Worm (Caenorhabditis elegans) whole organism, L4 larva: ENCODE data around the gene F56C9.10.

Experiments used
- T26A8.4 ChIP-seq: fragments of 200-800 bp; sonication (Bioruptor generic); IDR thresholded peaks from 2 replicates; pipeline ENCODE4 v1.3.6; 2022; ENCODE audit warnings: missing genetic modification characterization, missing compliant biosample characterization
- Y5F2A.4 ChIP-seq: fragments of 200-800 bp; sonication (Bioruptor generic); optimal IDR thresholded peaks from 2 replicates; lab custom pipeline; 2018; ENCODE audit warnings: mild to moderate bottlenecking, missing genetic modification characterization, missing compliant biosample characterization
- Y75B8A.6 ChIP-seq: fragments of 200-800 bp; sonication (Bioruptor generic); IDR thresholded peaks from 2 replicates; pipeline ENCODE4 v1.3.6; 2022; ENCODE audit warnings: missing genetic modification reagents, missing genetic modification characterization, missing compliant biosample characterization
- aha-1 ChIP-seq: fragments of 150-350 bp; peaks from one replicate; lab custom pipeline; 2014; ENCODE audit warnings: missing biosample characterization, missing genetic modification characterization
- ceh-28 ChIP-seq: fragments of 150-350 bp; optimal IDR thresholded peaks from 2 replicates; lab custom pipeline; 2014; ENCODE audit warnings: missing biosample characterization, missing genetic modification reagents, missing genetic modification characterization
- ceh-32 ChIP-seq: sonication (generic microtip); optimal IDR thresholded peaks from 2 replicates; lab custom pipeline; 2016; ENCODE audit warnings: mild to moderate bottlenecking, missing genetic modification characterization, missing compliant biosample characterization; ENCODE audit not compliant: poor library complexity
- ceh-82 ChIP-seq: sonication (generic microtip); optimal IDR thresholded peaks from 2 replicates; lab custom pipeline; 2017; ENCODE audit warnings: missing biosample characterization, missing genetic modification characterization
- ces-1 ChIP-seq: fragments of 150-350 bp; sonication (generic microtip); optimal IDR thresholded peaks from 4 replicates; lab custom pipeline; 2014; ENCODE audit warnings: missing biosample characterization, missing genetic modification reagents, missing genetic modification characterization
- daf-16 ChIP-seq, 3 experiments: sonication (generic microtip); optimal IDR thresholded peaks; 2 replicates each; lab custom pipeline; 2016 to 2017; ENCODE audit warnings: missing genetic modification characterization in 3 of 3, missing genetic modification reagents in 3 of 3, mild to moderate bottlenecking in 2 of 3, missing compliant biosample characterization in 2 of 3, missing biosample characterization in 1 of 3, moderate library complexity in 1 of 3
- dmd-6 ChIP-seq: fragments of 200-800 bp; sonication (Bioruptor generic); IDR thresholded peaks from 2 replicates; pipeline ENCODE4 v1.3.6; 2022; ENCODE audit warnings: missing genetic modification reagents, missing genetic modification characterization, missing compliant biosample characterization
- dpl-1 ChIP-seq: fragments of 150-350 bp; optimal IDR thresholded peaks from 2 replicates; lab custom pipeline; 2014; ENCODE audit warnings: missing biosample characterization, missing genetic modification reagents, missing genetic modification characterization
- duxl-1 ChIP-seq: sonication (generic microtip); optimal IDR thresholded peaks from 2 replicates; lab custom pipeline; 2016; ENCODE audit warnings: mild to moderate bottlenecking, missing genetic modification characterization, moderate library complexity, missing compliant biosample characterization; ENCODE audit not compliant: poor library complexity
- dve-1 ChIP-seq: sonication (generic microtip); optimal IDR thresholded peaks from 2 replicates; lab custom pipeline; 2017; ENCODE audit warnings: antibody characterized with exemption, mild to moderate bottlenecking, missing genetic modification characterization, missing compliant biosample characterization; ENCODE audit not compliant: insufficient read depth
- fkh-10 ChIP-seq: fragments of 150-350 bp; optimal IDR thresholded peaks from 2 replicates; lab custom pipeline; 2014; ENCODE audit warnings: missing biosample characterization, missing genetic modification reagents, missing genetic modification characterization
- hlh-11 ChIP-seq: fragments of 200-800 bp; sonication (Bioruptor generic); optimal IDR thresholded peaks from 2 replicates; lab custom pipeline; 2018; ENCODE audit warnings: mild to moderate bottlenecking, missing genetic modification characterization, missing compliant biosample characterization
- hlh-30 ChIP-seq: sonication (generic microtip); optimal IDR thresholded peaks from 2 replicates; lab custom pipeline; 2017; ENCODE audit warnings: antibody characterized with exemption, mild to moderate bottlenecking, missing genetic modification characterization, missing compliant biosample characterization; ENCODE audit not compliant: insufficient read depth
- hmg-1.1 ChIP-seq: fragments of 200-800 bp; sonication (Bioruptor generic); IDR thresholded peaks from 2 replicates; pipeline ENCODE4 v1.3.6; 2022; ENCODE audit warnings: missing genetic modification reagents, missing genetic modification characterization, missing compliant biosample characterization
- lim-7 ChIP-seq: fragments of 200-800 bp; sonication (Bioruptor generic); IDR thresholded peaks from 2 replicates; pipeline ENCODE4 v1.3.6; 2022; ENCODE audit warnings: missing genetic modification characterization, missing compliant biosample characterization
- lin-38 ChIP-seq: fragments of 200-800 bp; sonication (Bioruptor generic); IDR thresholded peaks from 2 replicates; pipeline ENCODE4 v1.3.6; 2022; ENCODE audit warnings: missing genetic modification reagents, missing genetic modification characterization, missing compliant biosample characterization
- lsy-2 ChIP-seq, 2 experiments: fragments of 150-350 bp in 1 of 2; sonication (generic microtip) in 1 of 2; optimal IDR thresholded peaks; 2 replicates each; lab custom pipeline; 2014 to 2017; ENCODE audit warnings: missing biosample characterization in 2 of 2, missing genetic modification characterization in 2 of 2
- mdt-29 ChIP-seq: fragments of 200-800 bp; sonication (Bioruptor generic); IDR thresholded peaks from 2 replicates; pipeline ENCODE4 v1.3.6; 2022; ENCODE audit warnings: missing genetic modification reagents, missing genetic modification characterization, missing compliant biosample characterization
- mes-2 ChIP-seq: sonication (generic microtip); optimal IDR thresholded peaks from 2 replicates; lab custom pipeline; 2016; ENCODE audit warnings: missing genotype, mild to moderate bottlenecking, missing genetic modification characterization, missing compliant biosample characterization; ENCODE audit not compliant: poor library complexity, severe bottlenecking
- nhr-28 ChIP-seq: fragments of 150-350 bp; optimal IDR thresholded peaks from 2 replicates; lab custom pipeline; 2014; ENCODE audit warnings: missing biosample characterization, missing genetic modification characterization
- nhr-6 ChIP-seq: fragments of 150-350 bp; optimal IDR thresholded peaks from 2 replicates; lab custom pipeline; 2014; ENCODE audit warnings: missing biosample characterization, missing genetic modification characterization
- pha-4 ChIP-seq, 2 experiments: fragments of 150-350 bp in 1 of 2; fragments of 200-800 bp in 1 of 2; sonication (Bioruptor generic) in 1 of 2; IDR thresholded peaks in 1 of 2; optimal IDR thresholded peaks in 1 of 2; 2 replicates each; pipeline versions ENCODE4 v1.3.6 to Lab custom; 2014 to 2022; ENCODE audit warnings: missing genetic modification characterization in 2 of 2, missing genetic modification reagents in 2 of 2, missing biosample characterization in 1 of 2, missing compliant biosample characterization in 1 of 2
- php-3 ChIP-seq: fragments of 200-800 bp; sonication (Bioruptor generic); IDR thresholded peaks from 2 replicates; pipeline ENCODE4 v1.3.6; 2022; ENCODE audit warnings: missing genetic modification reagents, missing genetic modification characterization, missing compliant biosample characterization
- pqm-1 ChIP-seq: sonication (generic microtip); optimal IDR thresholded peaks from 2 replicates; lab custom pipeline; 2017; ENCODE audit warnings: missing biosample characterization, missing genetic modification characterization
- rbr-2 ChIP-seq: sonication (generic microtip); optimal IDR thresholded peaks from 2 replicates; lab custom pipeline; 2016; ENCODE audit warnings: missing genotype, missing genetic modification characterization, missing compliant biosample characterization
- saeg-2 ChIP-seq: fragments of 200-800 bp; sonication (Bioruptor generic); IDR thresholded peaks from 2 replicates; pipeline ENCODE4 v1.3.6; 2022; ENCODE audit warnings: missing genetic modification reagents, missing genetic modification characterization, missing compliant biosample characterization
- sdz-12 ChIP-seq: fragments of 200-800 bp; sonication (Bioruptor generic); optimal IDR thresholded peaks from 2 replicates; lab custom pipeline; 2018; ENCODE audit warnings: mild to moderate bottlenecking, missing genetic modification characterization, missing compliant biosample characterization
- unc-62 ChIP-seq, 3 experiments: fragments of 150-350 bp in 1 of 3; sonication (generic microtip); optimal IDR thresholded peaks in 2 of 3; peaks in 1 of 3; 1 replicate in 1 of 3; 2 replicates in 2 of 3; lab custom pipeline; 2014 to 2017; ENCODE audit warnings: missing biosample characterization in 3 of 3, missing genetic modification characterization in 3 of 3, missing genetic modification reagents in 3 of 3, missing genotype in 1 of 3
- zag-1 ChIP-seq: fragments of 150-350 bp; optimal IDR thresholded peaks from 2 replicates; lab custom pipeline; 2014; ENCODE audit warnings: missing biosample characterization, missing genetic modification characterization
- ztf-11 ChIP-seq: fragments of 150-350 bp; optimal IDR thresholded peaks from 2 replicates; lab custom pipeline; 2014; ENCODE audit warnings: missing biosample characterization, missing genetic modification characterization

The F56C9.10 gene

DNA sequence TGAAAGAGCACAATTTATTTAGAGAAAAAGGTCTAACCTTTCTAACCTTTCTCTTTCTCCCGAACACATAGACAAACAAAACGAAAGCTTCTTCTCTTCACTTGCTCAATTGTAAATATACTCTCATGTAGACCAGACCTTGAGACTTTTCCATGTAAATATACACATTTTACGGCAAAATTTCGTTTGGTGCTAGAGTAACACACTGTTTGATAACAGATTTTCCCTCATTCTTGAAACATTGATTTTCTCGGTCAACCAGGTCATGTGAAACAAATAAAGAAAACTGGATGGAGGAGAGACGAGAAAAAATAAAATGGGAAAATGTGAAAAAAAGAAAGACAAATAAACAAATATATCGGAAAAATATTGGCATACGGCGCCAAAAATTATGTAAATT lies 13.1 kb downstream of the F56C9.10 start (continued):
- TF ChIP-seq ceh-82 (no peak), aha-1 (tag; lab: Kevin White, UChicago) (peak; percentile 57), dve-1 (peak; percentile 58)

DNA sequence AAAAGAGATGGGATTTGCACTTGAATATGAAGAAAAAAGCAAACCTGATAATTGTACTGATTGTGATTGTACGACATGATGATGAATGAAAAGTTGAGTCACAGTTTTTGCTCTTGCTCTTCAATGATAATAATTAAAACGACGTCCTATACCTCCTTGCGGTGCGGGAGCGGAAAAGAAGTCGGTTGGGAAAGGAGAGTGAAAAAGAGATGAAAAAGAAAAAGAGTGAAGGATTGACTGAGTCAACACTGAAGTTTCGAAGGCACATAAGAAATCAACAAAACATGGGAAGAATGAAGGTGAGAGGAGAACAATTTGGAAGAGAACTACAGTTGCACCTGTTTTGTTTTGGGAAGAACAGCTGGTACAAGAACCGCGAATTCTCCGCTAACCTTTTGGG lies 15.7 kb downstream of the F56C9.10 start, which contains the start of gene F56C9.8:
TSS of gene F56C9.8 (minus strand) at position 120 of the 400 bp plus-strand sequence.
- TF ChIP-seq pqm-1 (tag; lab: Kevin White, UChicago) = peak; percentile 26
- no peak for TF ChIP-seq mes-2 (tag; lab: Kevin White, UChicago)
- TF ChIP-seq ceh-28 (tag; lab: Kevin White, UChicago) = no peak
- no peak for TF ChIP-seq daf-16 (GFP tag; optimal IDR thresholded peaks at IDR 0.05; lab: Kevin White, UChicago)
- TF ChIP-seq daf-16 (tag; optimal IDR thresholded peaks at IDR 0.05; lab: Kevin White, UChicago) = peak; percentile 56
- TF ChIP-seq hlh-11 (tag; lab: Kevin White, UChicago) = peak; percentile 8

DNA sequence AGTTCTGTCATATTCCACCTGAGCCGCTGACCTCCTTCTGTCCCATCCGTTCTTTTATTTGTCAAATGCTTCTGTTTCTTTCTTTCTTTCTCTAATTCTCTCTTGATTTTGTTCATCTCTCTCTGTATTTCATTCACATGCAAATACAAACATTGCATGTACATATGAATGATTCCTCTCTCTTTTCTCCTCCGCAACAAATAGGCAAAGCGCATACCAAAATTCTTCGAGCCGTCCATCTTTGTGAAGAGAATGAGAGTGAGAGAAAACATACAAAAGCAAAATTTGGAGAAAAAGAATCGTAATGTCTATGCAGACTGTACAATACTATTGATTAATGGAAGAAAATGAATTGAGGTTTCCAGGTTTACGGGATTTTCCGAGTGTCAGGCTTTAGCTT lies 17.8 kb downstream of the F56C9.10 start:
- TF ChIP-seq daf-16 (GFP tag; optimal IDR thresholded peaks at IDR 0.05; lab: Kevin White, UChicago) (no peak), daf-16 (tag; optimal IDR thresholded peaks at IDR 0.05; lab: Kevin White, UChicago) (peak; percentile 45), lin-38 (GFP tag; lab: Robert Waterston, UW) (no peak), pha-4 (GFP tag; IDR thresholded peaks at IDR 0.05; lab: Robert Waterston, UW) (no peak), pha-4 (tag; optimal IDR thresholded peaks at IDR 0.05; lab: Kevin White, UChicago) (peak; percentile 77), hlh-11 (tag; lab: Kevin White, UChicago) (peak; percentile 20), sdz-12 (GFP tag; lab: Kevin White, UChicago) (no peak), zag-1 (tag; lab: Kevin White, UChicago) (no peak), duxl-1 (tag; lab: Kevin White, UChicago) (no peak), ceh-32 (tag; lab: Kevin White, UChicago) (no peak), T26A8.4 (no peak), Y75B8A.6 (no peak), saeg-2 (no peak), unc-62 (GFP tag; optimal IDR thresholded peaks at IDR 0.05 in 1 of 2; lab: Kevin White, UChicago) (peak in 1 of 2 experiments; percentile 53), unc-62 (tag; optimal IDR thresholded peaks at IDR 0.05; lab: Kevin White, UChicago) (no peak), ces-1 (GFP tag; lab: Kevin White, UChicago) (no peak), hmg-1.1 (no peak), dpl-1 (GFP tag; lab: Kevin White, UChicago) (no peak), nhr-6 (no peak), lsy-2 (tag; optimal IDR thresholded peaks at IDR 0.05; lab: Kevin White, UChicago) (peak in 1 of 2 experiments; percentile 15), dve-1 (peak; percentile 42), Y5F2A.4 (GFP tag; lab: Kevin White, UChicago) (no peak), ztf-11 (tag; lab: Kevin White, UChicago) (no peak), rbr-2 (tag; lab: Kevin White, UChicago) (no peak), lim-7 (GFP tag; lab: Robert Waterston, UW) (no peak), pqm-1 (tag; lab: Kevin White, UChicago) (peak; percentile 69), hlh-30 (tag; lab: Kevin White, UChicago) (peak; percentile 23), mdt-29 (GFP tag; lab: Robert Waterston, UW) (no peak)

DNA sequence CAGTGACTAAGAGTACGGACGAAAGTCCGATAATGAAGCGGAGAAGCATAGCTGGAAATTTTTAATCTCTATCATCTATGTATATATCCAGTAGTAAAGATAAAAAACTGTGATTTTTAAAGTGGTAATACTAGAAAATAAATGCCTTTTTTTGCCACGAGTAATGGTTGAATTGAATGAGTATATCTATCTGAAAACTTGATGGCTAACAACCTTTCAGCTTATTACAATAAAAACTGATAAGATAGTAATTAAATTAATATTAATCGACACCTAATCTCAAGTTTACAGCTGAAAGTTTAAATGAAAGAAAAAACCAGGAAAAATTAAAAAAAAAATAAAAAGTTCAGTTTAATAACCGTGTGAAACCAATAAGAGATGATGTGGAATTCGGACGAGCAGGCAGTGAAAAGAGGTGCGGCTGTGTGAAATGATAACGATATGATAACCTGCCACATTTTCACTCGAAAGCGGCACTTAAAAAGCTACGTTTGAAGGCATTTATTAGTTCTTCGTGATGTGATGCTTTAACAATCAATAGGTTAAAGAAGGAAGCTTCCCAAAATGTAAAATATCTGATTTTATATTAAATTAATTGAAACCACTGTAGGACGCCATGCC lies 20.1 kb downstream of the F56C9.10 start, which contains the start of gene nspg-6:
TSS of gene nspg-6 (minus strand) at position 51 of the 621 bp plus-strand sequence.
- TF ChIP-seq nhr-28 (tag; lab: Kevin White, UChicago) (peak; percentile 77), hlh-11 (tag; lab: Kevin White, UChicago) (peak; percentile 30), dve-1 (peak; percentile 39), mes-2 (tag; lab: Kevin White, UChicago) (no peak), dmd-6 (peak; percentile 66), fkh-10 (no peak), php-3 (GFP tag; lab: Robert Waterston, UW) (peak; percentile 70; the same call in 1 of the 2 replicates), dpl-1 (GFP tag; lab: Kevin White, UChicago) (no peak), pqm-1 (tag; lab: Kevin White, UChicago) (peak; percentile 97), daf-16 (GFP tag; optimal IDR thresholded peaks at IDR 0.05; lab: Kevin White, UChicago) (no peak), daf-16 (tag; optimal IDR thresholded peaks at IDR 0.05; lab: Kevin White, UChicago) (peak; percentile 48)
